Fruit fly (Drosophila melanogaster): ENCODE measurements around the gene CheB38b.
A peak's percentile ranks its signal among the peaks of the same experiment; 100 is the strongest.

dm6 chr2L:20808510-20809195, 8.4 kb downstream of the CheB38b start:
- no peak for TF ChIP-seq ovo (GFP tag; optimal IDR thresholded peaks at IDR 0.05)
- no peak for TF ChIP-seq CG7101 (tag; optimal IDR thresholded peaks at IDR 0.05)
- no peak for TF ChIP-seq CG7045 (GFP tag; optimal IDR thresholded peaks at IDR 0.05)
- no peak for TF ChIP-seq CG33017 (tag; optimal IDR thresholded peaks at IDR 0.05)
- TF ChIP-seq pad (GFP tag; optimal IDR thresholded peaks at IDR 0.05) = peak; percentile 81
- no peak for TF ChIP-seq cnc (optimal IDR thresholded peaks at IDR 0.05)
- no peak for TF ChIP-seq toe (GFP tag; optimal IDR thresholded peaks at IDR 0.05)
- TF ChIP-seq CG14711 (tag; optimal IDR thresholded peaks at IDR 0.05) = no peak
- TF ChIP-seq CG1620 (GFP tag; optimal IDR thresholded peaks at IDR 0.05) = no peak
